Worm (Caenorhabditis elegans): ENCODE data around the gene C56C10.6.

- no peak for TF ChIP-seq tra-4 (tag; optimal IDR thresholded peaks at IDR 0.05)
- TF ChIP-seq ama-1 (optimal IDR thresholded peaks at IDR 0.05): no peak
- TF ChIP-seq aly-1 (tag; optimal IDR thresholded peaks at IDR 0.05): no peak
- no peak for TF ChIP-seq tbx-11 (GFP tag; IDR thresholded peaks at IDR 0.05)
- no peak for TF ChIP-seq flt-1 (GFP tag; IDR thresholded peaks at IDR 0.05)
- no peak for TF ChIP-seq ceh-13 (GFP tag; optimal IDR thresholded peaks at IDR 0.05)
- TF ChIP-seq ceh-36 (tag; optimal IDR thresholded peaks at IDR 0.05): no peak
- TF ChIP-seq B0310.2 (tag; optimal IDR thresholded peaks at IDR 0.05): no peak
- TF ChIP-seq tbx-37 (GFP tag; conservative IDR thresholded peaks at IDR 0.05): no peak
- no peak for TF ChIP-seq hmg-4 (GFP tag; optimal IDR thresholded peaks at IDR 0.05)
- no peak for TF ChIP-seq F13C5.2 (tag; optimal IDR thresholded peaks at IDR 0.05)
These were observed 48.6 kb upstream of the C56C10.6 start for ce11 chrII:6629775-6630174.
